Fruit fly (Drosophila melanogaster) whole organism, embryonic: ENCODE results near the gene CG7889.

Source experiments
- CG10147 ChIP-seq: fragments of 200-800 bp; sonication (Bioruptor generic); optimal IDR thresholded peaks from 2 replicates; lab custom pipeline; 2019; ENCODE audit warnings: missing biosample characterization, mild to moderate bottlenecking, missing genetic modification characterization, moderate library complexity
- CG10274 ChIP-seq: fragments of 200-800 bp; sonication (Bioruptor generic); optimal IDR thresholded peaks from 3 replicates; lab custom pipeline; 2017; ENCODE audit warnings: missing biosample characterization, mild to moderate bottlenecking, missing genetic modification characterization
- CG12236 ChIP-seq: fragments of 200-800 bp; sonication (Bioruptor generic); optimal IDR thresholded peaks from 2 replicates; lab custom pipeline; 2016; ENCODE audit warnings: missing biosample characterization, missing genetic modification characterization
- CG12659 ChIP-seq: fragments of 200-800 bp; sonication (Bioruptor generic); optimal IDR thresholded peaks from 3 replicates; lab custom pipeline; 2017; ENCODE audit warnings: mild to moderate bottlenecking, missing biosample characterization, missing genetic modification reagents, missing genetic modification characterization
- CG13624 ChIP-seq: fragments of 200-800 bp; sonication (Bioruptor generic); optimal IDR thresholded peaks from 2 replicates; lab custom pipeline; 2016; ENCODE audit warnings: missing biosample characterization, missing genetic modification characterization
- CG14710 ChIP-seq: fragments of 200-800 bp; sonication (Bioruptor generic); optimal IDR thresholded peaks from 3 replicates; lab custom pipeline; 2019; ENCODE audit warnings: missing biosample characterization, mild to moderate bottlenecking, missing genetic modification characterization, moderate library complexity
- CG15011 ChIP-seq: fragments of 200-800 bp; sonication (Bioruptor generic); optimal IDR thresholded peaks from 3 replicates; lab custom pipeline; 2018; ENCODE audit warnings: missing biosample characterization, mild to moderate bottlenecking, missing genetic modification characterization
- CG15269 ChIP-seq: fragments of 200-800 bp; sonication (Bioruptor generic); optimal IDR thresholded peaks from 2 replicates; lab custom pipeline; 2018; ENCODE audit warnings: missing biosample characterization, mild to moderate bottlenecking, missing genetic modification characterization, moderate library complexity
- CG16815 ChIP-seq: fragments of 200-800 bp; sonication (Bioruptor generic); optimal IDR thresholded peaks from 3 replicates; lab custom pipeline; 2017; ENCODE audit warnings: missing biosample characterization, mild to moderate bottlenecking, missing genetic modification characterization
- CG17385 ChIP-seq: fragments of 200-800 bp; sonication (Bioruptor generic); optimal IDR thresholded peaks from 3 replicates; lab custom pipeline; 2018; ENCODE audit warnings: missing biosample characterization, mild to moderate bottlenecking, missing genetic modification characterization
- CG17912 ChIP-seq: fragments of 200-800 bp; sonication (Bioruptor generic); optimal IDR thresholded peaks from 2 replicates; lab custom pipeline; 2018; ENCODE audit warnings: missing biosample characterization, mild to moderate bottlenecking, missing genetic modification characterization
- CG18262 ChIP-seq: fragments of 200-800 bp; optimal IDR thresholded peaks from 3 replicates; lab custom pipeline; 2019; ENCODE audit warnings: missing biosample characterization, mild to moderate bottlenecking, missing genetic modification characterization, moderate library complexity
- CG2202 ChIP-seq: fragments of 200-800 bp; sonication (Bioruptor generic); optimal IDR thresholded peaks from 2 replicates; lab custom pipeline; 2018; ENCODE audit warnings: missing biosample characterization, mild to moderate bottlenecking, missing genetic modification characterization
- CG2875 ChIP-seq: fragments of 200-800 bp; sonication (Bioruptor generic); optimal IDR thresholded peaks from 2 replicates; lab custom pipeline; 2017; ENCODE audit warnings: missing biosample characterization, mild to moderate bottlenecking, missing genetic modification characterization, missing genetic modification reagents
- CG4404 ChIP-seq: fragments of 200-800 bp; sonication (Bioruptor generic); IDR thresholded peaks from 2 replicates; pipeline ENCODE4 v1.3.6; 2022; ENCODE audit warnings: missing biosample characterization, missing genetic modification characterization
- CG4730 ChIP-seq: fragments of 200-800 bp; sonication (Bioruptor generic); IDR thresholded peaks from 2 replicates; pipeline ENCODE4 v1.3.6; 2022; ENCODE audit warnings: missing biosample characterization, missing genetic modification characterization
- CG7839 ChIP-seq: fragments of 200-800 bp; sonication (Bioruptor generic); optimal IDR thresholded peaks from 3 replicates; lab custom pipeline; 2018; ENCODE audit warnings: missing biosample characterization, mild to moderate bottlenecking, missing genetic modification characterization, moderate library complexity
- CG7963 ChIP-seq: fragments of 200-800 bp; sonication (Bioruptor generic); IDR thresholded peaks from 3 replicates; pipeline ENCODE4 v1.3.6; 2022; ENCODE audit warnings: missing biosample characterization, missing genetic modification characterization; ENCODE audit not compliant: partially characterized antibody
- CG9876 ChIP-seq: fragments of 200-800 bp; sonication (Bioruptor generic); optimal IDR thresholded peaks from 2 replicates; lab custom pipeline; 2016; ENCODE audit warnings: missing biosample characterization, missing genetic modification characterization
- D19A ChIP-seq: fragments of 200-800 bp; optimal IDR thresholded peaks from 3 replicates; lab custom pipeline; 2019; ENCODE audit warnings: missing biosample characterization, mild to moderate bottlenecking, missing genetic modification characterization, moderate library complexity
- Dad ChIP-seq: fragments of 200-800 bp; sonication (Bioruptor generic); optimal IDR thresholded peaks from 3 replicates; lab custom pipeline; 2016; ENCODE audit warnings: missing biosample characterization, missing genetic modification characterization
- Dref ChIP-seq: fragments of 200-800 bp; sonication (Bioruptor generic); IDR thresholded peaks from 2 replicates; pipeline ENCODE4 v1.3.6; 2022; ENCODE audit warnings: missing biosample characterization, missing genetic modification characterization
- Fer2 ChIP-seq: fragments of 200-800 bp; sonication (Bioruptor generic); optimal IDR thresholded peaks from 2 replicates; lab custom pipeline; 2018; ENCODE audit warnings: missing biosample characterization, mild to moderate bottlenecking, missing genetic modification characterization, moderate library complexity
- Gsc ChIP-seq: fragments of 200-800 bp; sonication (Bioruptor generic); IDR thresholded peaks from 2 replicates; pipeline ENCODE4 v1.3.6; 2022; ENCODE audit warnings: missing biosample characterization, missing genetic modification characterization
- HmgD ChIP-seq: fragments of 200-800 bp; sonication (Bioruptor generic); optimal IDR thresholded peaks from 3 replicates; lab custom pipeline; 2016; ENCODE audit warnings: missing biosample characterization, missing genetic modification characterization
- Lhr ChIP-seq: fragments of 200-800 bp; sonication (Bioruptor generic); optimal IDR thresholded peaks from 3 replicates; lab custom pipeline; 2017; ENCODE audit warnings: mild to moderate bottlenecking, missing biosample characterization, missing genetic modification reagents, missing genetic modification characterization
- Ravus ChIP-seq: fragments of 200-800 bp; sonication (Bioruptor generic); IDR thresholded peaks from 2 replicates; pipeline ENCODE4 v1.3.6; 2022; ENCODE audit warnings: missing biosample characterization, missing genetic modification characterization
- Six4 ChIP-seq: fragments of 200-800 bp; sonication (Bioruptor generic); optimal IDR thresholded peaks from 2 replicates; lab custom pipeline; 2016; ENCODE audit warnings: missing biosample characterization, missing genetic modification characterization
- YL-1 ChIP-seq: fragments of 200-800 bp; sonication (Bioruptor generic); optimal IDR thresholded peaks from 3 replicates; lab custom pipeline; 2017; ENCODE audit warnings: missing biosample characterization, mild to moderate bottlenecking, missing genetic modification characterization
- ash1 ChIP-seq: fragments of 200-800 bp; sonication (Bioruptor generic); optimal IDR thresholded peaks from 2 replicates; lab custom pipeline; 2018; ENCODE audit warnings: missing biosample characterization, mild to moderate bottlenecking, missing genetic modification characterization
- bowl ChIP-seq: fragments of 200-800 bp; sonication (Bioruptor generic); IDR thresholded peaks from 2 replicates; pipeline ENCODE4 v1.3.6; 2022; ENCODE audit warnings: missing biosample characterization, missing genetic modification characterization
- bsh ChIP-seq, 2 experiments: fragments of 200-800 bp; sonication (Bioruptor generic); optimal IDR thresholded peaks; 2 replicates each; lab custom pipeline; 2017 to 2018; ENCODE audit warnings: mild to moderate bottlenecking in 2 of 2, missing biosample characterization in 2 of 2, missing genetic modification characterization in 2 of 2, moderate library complexity in 1 of 2
- cas ChIP-seq: fragments of 200-800 bp; sonication (Bioruptor generic); IDR thresholded peaks from 2 replicates; pipeline ENCODE4 v1.3.6; 2022; ENCODE audit warnings: missing biosample characterization, missing genetic modification characterization
- cato ChIP-seq: fragments of 200-800 bp; sonication (Bioruptor generic); optimal IDR thresholded peaks from 2 replicates; lab custom pipeline; 2016; ENCODE audit warnings: missing biosample characterization, missing genetic modification characterization, borderline replicate concordance
- chif ChIP-seq, 2 experiments: fragments of 200-800 bp; sonication (Bioruptor generic); optimal IDR thresholded peaks; 3 replicates each; lab custom pipeline; 2016; ENCODE audit warnings: missing biosample characterization in 2 of 2, missing genetic modification characterization in 2 of 2
- crc ChIP-seq: fragments of 200-800 bp; sonication (Bioruptor generic); optimal IDR thresholded peaks from 2 replicates; lab custom pipeline; 2016; ENCODE audit warnings: missing biosample characterization, missing genetic modification characterization
- cwo ChIP-seq: fragments of 200-800 bp; sonication (Bioruptor generic); optimal IDR thresholded peaks from 3 replicates; lab custom pipeline; 2017; ENCODE audit warnings: missing biosample characterization, missing genetic modification characterization, mild to moderate bottlenecking, moderate library complexity, missing genetic modification reagents
- gem ChIP-seq: fragments of 200-800 bp; sonication (Bioruptor generic); optimal IDR thresholded peaks from 2 replicates; lab custom pipeline; 2019; ENCODE audit warnings: missing biosample characterization, mild to moderate bottlenecking, missing genetic modification characterization, moderate library complexity
- ind ChIP-seq: fragments of 200-800 bp; sonication (Bioruptor generic); optimal IDR thresholded peaks from 3 replicates; lab custom pipeline; 2016; ENCODE audit warnings: missing biosample characterization, missing genetic modification characterization
- lab ChIP-seq: fragments of 200-800 bp; sonication (Bioruptor generic); optimal IDR thresholded peaks from 3 replicates; lab custom pipeline; 2017; ENCODE audit warnings: missing biosample characterization, missing genetic modification characterization, mild to moderate bottlenecking, moderate library complexity, missing genetic modification reagents
- lbe ChIP-seq: fragments of 200-800 bp; sonication (Bioruptor generic); optimal IDR thresholded peaks from 2 replicates; lab custom pipeline; 2016; ENCODE audit warnings: missing biosample characterization, mild to moderate bottlenecking, missing genetic modification characterization
- lmd ChIP-seq: fragments of 200-800 bp; sonication (Bioruptor generic); IDR thresholded peaks from 2 replicates; pipeline ENCODE4 v1.3.6; 2022; ENCODE audit warnings: missing biosample characterization, missing genetic modification characterization
- mld ChIP-seq: fragments of 200-800 bp; sonication (Bioruptor generic); IDR thresholded peaks from 3 replicates; pipeline ENCODE4 v1.3.6; 2022; ENCODE audit warnings: missing biosample characterization, missing genetic modification characterization; ENCODE audit not compliant: partially characterized antibody
- schlank ChIP-seq: fragments of 200-800 bp; sonication (Bioruptor generic); optimal IDR thresholded peaks from 2 replicates; lab custom pipeline; 2018; ENCODE audit warnings: missing biosample characterization, mild to moderate bottlenecking, missing genetic modification characterization
- sisA ChIP-seq: fragments of 200-800 bp; sonication (Bioruptor generic); IDR thresholded peaks from 2 replicates; pipeline ENCODE4 v1.3.6; 2022; ENCODE audit warnings: missing biosample characterization, missing genetic modification characterization
- slbo ChIP-seq: fragments of 200-800 bp; sonication (Bioruptor generic); IDR thresholded peaks from 2 replicates; pipeline ENCODE4 v1.3.6; 2022; ENCODE audit warnings: missing biosample characterization, missing genetic modification characterization
- tup ChIP-seq: fragments of 200-800 bp; sonication (Bioruptor generic); optimal IDR thresholded peaks from 2 replicates; lab custom pipeline; 2016; ENCODE audit warnings: missing biosample characterization, mild to moderate bottlenecking, missing genetic modification characterization, moderate library complexity
- usp ChIP-seq: fragments of >200 bp; optimal IDR thresholded peaks from 2 replicates; lab custom pipeline; 2017; ENCODE audit warnings: missing biosample characterization, missing genetic modification characterization
- zen2 ChIP-seq: fragments of 200-800 bp; sonication (Bioruptor generic); IDR thresholded peaks from 3 replicates; pipeline ENCODE4 v1.3.6; 2022; ENCODE audit warnings: missing biosample characterization, missing genetic modification characterization; ENCODE audit not compliant: partially characterized antibody

The CG7889 gene

DNA sequence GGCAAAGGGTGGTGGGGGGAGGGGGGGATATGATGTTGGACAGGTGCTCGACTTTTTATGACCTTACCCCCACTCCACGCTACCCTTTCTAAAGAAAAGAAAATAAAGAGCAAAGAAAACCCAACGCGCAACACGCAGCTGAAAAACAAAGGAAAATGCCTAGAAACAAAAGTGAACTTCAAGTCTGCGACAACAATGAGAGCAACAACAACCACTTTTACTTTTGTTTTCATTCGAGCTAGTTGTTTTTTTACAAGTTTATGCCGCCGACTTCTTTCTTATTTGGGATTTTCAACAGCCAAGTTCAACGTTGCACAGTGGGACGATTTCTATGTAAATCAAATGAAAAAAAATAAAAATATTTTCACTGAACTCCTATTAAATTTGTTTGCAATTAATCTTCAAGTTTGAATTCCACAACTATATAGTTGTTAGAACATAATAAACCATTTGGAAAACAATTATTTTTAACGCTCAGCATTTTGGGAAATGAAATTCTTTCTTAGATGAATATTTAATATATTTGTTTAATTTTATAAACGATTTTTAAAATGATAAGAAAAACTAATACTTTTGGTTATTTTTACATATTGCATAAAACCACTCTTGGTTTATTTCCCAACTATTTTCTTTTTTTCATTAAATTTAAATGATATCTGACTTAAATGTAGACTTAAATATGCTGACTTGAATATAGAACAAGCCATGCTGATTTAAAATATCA, 18.7 kb upstream of the CG7889 start (continued):
- TF ChIP-seq CG10147 (GFP tag; lab: Kevin White, UChicago), result peak; percentile 22
- no peak for TF ChIP-seq zen2 (GFP tag; lab: Robert Waterston, UW)
- no peak for TF ChIP-seq CG7963 (GFP tag; lab: Robert Waterston, UW)
- TF ChIP-seq CG17912 (GFP tag; lab: Kevin White, UChicago), result no peak
- peak; percentile 40 for TF ChIP-seq CG15269 (tag; lab: Kevin White, UChicago)
- no peak for TF ChIP-seq Fer2 (tag; lab: Kevin White, UChicago)
- TF ChIP-seq CG15011 (GFP tag; lab: Kevin White, UChicago), result no peak
- no peak for TF ChIP-seq Ravus (GFP tag; lab: Robert Waterston, UW)
- no peak for TF ChIP-seq CG13624
- peak; percentile 43 for TF ChIP-seq D19A (tag; lab: Kevin White, UChicago)
- TF ChIP-seq CG10274 (GFP tag; lab: Kevin White, UChicago), result no peak
- peak; percentile 10 to 50 for TF ChIP-seq bsh (GFP tag; optimal IDR thresholded peaks at IDR 0.05; lab: Kevin White, UChicago)
- no peak for TF ChIP-seq lmd (GFP tag; lab: Robert Waterston, UW)
- 0 out of 2 replicates have a peak, but pooled peaks have one; percentile 13 for TF ChIP-seq slbo
- TF ChIP-seq CG4730 (GFP tag; lab: Robert Waterston, UW), result no peak
- no peak for TF ChIP-seq HmgD (GFP tag; lab: Kevin White, UChicago)
- TF ChIP-seq ash1, result no peak
- no peak for TF ChIP-seq chif (GFP tag; optimal IDR thresholded peaks at IDR 0.05; lab: Kevin White, UChicago)
- TF ChIP-seq ind, result peak; percentile 18
- no peak for TF ChIP-seq cato
- TF ChIP-seq CG12236 (GFP tag; lab: Kevin White, UChicago), result no peak
- TF ChIP-seq usp, result no peak
- TF ChIP-seq CG9876 (GFP tag; lab: Kevin White, UChicago), result no peak
- no peak for TF ChIP-seq mld (GFP tag; lab: Robert Waterston, UW)
- no peak for TF ChIP-seq Dref
- TF ChIP-seq Dad, result no peak
- TF ChIP-seq CG2875 (GFP tag; lab: Kevin White, UChicago), result no peak
- TF ChIP-seq CG12659 (GFP tag; lab: Kevin White, UChicago), result peak; percentile 44
- no peak for TF ChIP-seq bowl (GFP tag; lab: Robert Waterston, UW)
- TF ChIP-seq CG2202 (tag; lab: Kevin White, UChicago), result no peak
- no peak for TF ChIP-seq YL-1 (GFP tag; lab: Kevin White, UChicago)
- TF ChIP-seq CG7839 (tag; lab: Kevin White, UChicago), result peak; percentile 51
- no peak for TF ChIP-seq crc (GFP tag; lab: Kevin White, UChicago)
- TF ChIP-seq schlank (tag; lab: Kevin White, UChicago), result no peak
- peak; percentile 43 for TF ChIP-seq CG14710 (tag; lab: Kevin White, UChicago)
- TF ChIP-seq lab (GFP tag; lab: Kevin White, UChicago), result peak; percentile 20
- TF ChIP-seq lbe (GFP tag; lab: Kevin White, UChicago), result no peak
- no peak for TF ChIP-seq tup
- TF ChIP-seq CG17385 (GFP tag; lab: Kevin White, UChicago), result peak; percentile 38
- TF ChIP-seq CG18262 (tag; lab: Kevin White, UChicago), result peak; percentile 80
- TF ChIP-seq Gsc (GFP tag; lab: Robert Waterston, UW), result no peak
- TF ChIP-seq CG4404 (GFP tag; lab: Robert Waterston, UW), result no peak
- TF ChIP-seq cas, result no peak
- TF ChIP-seq CG16815 (GFP tag; lab: Kevin White, UChicago), result peak; percentile 24
- TF ChIP-seq sisA, result no peak
- no peak for TF ChIP-seq Six4
- peak; percentile 75 for TF ChIP-seq gem (tag; lab: Kevin White, UChicago)
- TF ChIP-seq cwo (GFP tag; lab: Kevin White, UChicago), result peak; percentile 28
- TF ChIP-seq Lhr, result no peak
